Fruit fly (Drosophila melanogaster) whole organism, adult: Measurements from ENCODE around the gene IntS6.

Experiments used
- CG11617 ChIP-seq: fragments of 200-800 bp; sonication (Bioruptor generic); optimal IDR thresholded peaks from 2 replicates; lab custom pipeline; 2017; ENCODE audit warnings: mild to moderate bottlenecking, missing biosample characterization, missing genetic modification reagents, missing genetic modification characterization
- CG14711 ChIP-seq: fragments of 200-800 bp; sonication (Bioruptor generic); optimal IDR thresholded peaks from 2 replicates; lab custom pipeline; 2018; ENCODE audit warnings: missing biosample characterization, mild to moderate bottlenecking, missing genetic modification characterization, moderate library complexity
- CG1620 ChIP-seq: fragments of 200-800 bp; sonication (Bioruptor generic); optimal IDR thresholded peaks from 2 replicates; lab custom pipeline; 2016; ENCODE audit warnings: missing biosample characterization, missing genetic modification characterization
- CG5204 ChIP-seq: fragments of 200-800 bp; sonication (Bioruptor generic); optimal IDR thresholded peaks from 2 replicates; lab custom pipeline; 2016; ENCODE audit warnings: missing biosample characterization, missing genetic modification characterization
- CG7045 ChIP-seq: fragments of 200-800 bp; sonication (Bioruptor generic); optimal IDR thresholded peaks from 2 replicates; lab custom pipeline; 2017; ENCODE audit warnings: missing biosample characterization, mild to moderate bottlenecking, missing genetic modification characterization
- Clk ChIP-seq: fragments of 200-800 bp; sonication (Bioruptor generic); optimal IDR thresholded peaks from 2 replicates; lab custom pipeline; 2017; ENCODE audit warnings: missing biosample characterization, missing genetic modification characterization
- Hr96 ChIP-seq: fragments of 200-800 bp; sonication (Bioruptor generic); optimal IDR thresholded peaks from 2 replicates; lab custom pipeline; 2016; ENCODE audit warnings: missing biosample characterization, missing genetic modification characterization
- cic ChIP-seq: fragments of 200-800 bp; sonication (Bioruptor generic); optimal IDR thresholded peaks from 2 replicates; lab custom pipeline; 2017; ENCODE audit warnings: missing biosample characterization, mild to moderate bottlenecking, missing genetic modification characterization, moderate library complexity
- cnc ChIP-seq, 2 experiments: fragments of >200 bp; optimal IDR thresholded peaks; 2 replicates each; lab custom pipeline; 2017
- kay ChIP-seq: fragments of 200-800 bp; sonication (Bioruptor generic); peaks from one replicate; lab custom pipeline; 2016; ENCODE audit warnings: missing biosample characterization, missing genetic modification characterization, borderline replicate concordance
- pad ChIP-seq: fragments of 200-800 bp; sonication (Bioruptor generic); optimal IDR thresholded peaks from 3 replicates; lab custom pipeline; 2017; ENCODE audit warnings: missing biosample characterization, missing genetic modification characterization, mild to moderate bottlenecking, moderate library complexity, missing genetic modification reagents
- toe ChIP-seq: fragments of 200-800 bp; sonication (Bioruptor generic); optimal IDR thresholded peaks from 2 replicates; lab custom pipeline; 2016; ENCODE audit warnings: missing biosample characterization, missing genetic modification characterization

- TF ChIP-seq pad (GFP tag; lab: Kevin White, UChicago): no peak
- TF ChIP-seq CG5204 (GFP tag; lab: Kevin White, UChicago): no peak
- no peak for TF ChIP-seq CG11617 (GFP tag; lab: Kevin White, UChicago)
- no peak for TF ChIP-seq Hr96 (GFP tag; lab: Kevin White, UChicago)
- TF ChIP-seq Clk (GFP tag; lab: Kevin White, UChicago): no peak
- no peak for TF ChIP-seq toe (GFP tag; lab: Kevin White, UChicago)
- TF ChIP-seq cic (GFP tag; lab: Kevin White, UChicago): no peak
- no peak for TF ChIP-seq CG1620 (GFP tag; lab: Kevin White, UChicago)
- no peak for TF ChIP-seq kay
- no peak for TF ChIP-seq cnc (optimal IDR thresholded peaks at IDR 0.05; lab: Kevin White, UChicago)
- no peak for TF ChIP-seq CG7045 (GFP tag; lab: Kevin White, UChicago)
- TF ChIP-seq CG14711 (tag; lab: Kevin White, UChicago): no peak
These were observed 22.8 kb downstream of the IntS6 start for dm6 chrX:5724151-5724699.
